Fruit fly (Drosophila melanogaster): Measurements from ENCODE around the gene CG3225.

Gene CG3225

dm6 chr2L:4794524-4794804 is 23.6 kb downstream of the CG3225 start, which contains the start of gene CG3294 (continued):
- TF ChIP-seq pzg (GFP tag; optimal IDR thresholded peaks at IDR 0.05) (peak; percentile 53), CG1647 (GFP tag; optimal IDR thresholded peaks at IDR 0.05) (no peak), E2f2 (GFP tag; IDR thresholded peaks at IDR 0.05) (peak; percentile 54), Oaz (GFP tag; IDR thresholded peaks at IDR 0.05) (no peak), CG17829 (tag; optimal IDR thresholded peaks at IDR 0.05) (peak; percentile 1), CG30020 (tag; optimal IDR thresholded peaks at IDR 0.05) (peak; percentile 41), pnt (GFP tag; optimal IDR thresholded peaks at IDR 0.05) (no peak), her (GFP tag; optimal IDR thresholded peaks at IDR 0.05) (peak; percentile 98), CG8281 (tag; optimal IDR thresholded peaks at IDR 0.05) (no peak), CG3065 (GFP tag; optimal IDR thresholded peaks at IDR 0.05) (no peak), Nf-YC (tag; optimal IDR thresholded peaks at IDR 0.05) (peak; percentile 18), CG17612 (GFP tag; IDR thresholded peaks at IDR 0.05) (no peak)

DNA sequence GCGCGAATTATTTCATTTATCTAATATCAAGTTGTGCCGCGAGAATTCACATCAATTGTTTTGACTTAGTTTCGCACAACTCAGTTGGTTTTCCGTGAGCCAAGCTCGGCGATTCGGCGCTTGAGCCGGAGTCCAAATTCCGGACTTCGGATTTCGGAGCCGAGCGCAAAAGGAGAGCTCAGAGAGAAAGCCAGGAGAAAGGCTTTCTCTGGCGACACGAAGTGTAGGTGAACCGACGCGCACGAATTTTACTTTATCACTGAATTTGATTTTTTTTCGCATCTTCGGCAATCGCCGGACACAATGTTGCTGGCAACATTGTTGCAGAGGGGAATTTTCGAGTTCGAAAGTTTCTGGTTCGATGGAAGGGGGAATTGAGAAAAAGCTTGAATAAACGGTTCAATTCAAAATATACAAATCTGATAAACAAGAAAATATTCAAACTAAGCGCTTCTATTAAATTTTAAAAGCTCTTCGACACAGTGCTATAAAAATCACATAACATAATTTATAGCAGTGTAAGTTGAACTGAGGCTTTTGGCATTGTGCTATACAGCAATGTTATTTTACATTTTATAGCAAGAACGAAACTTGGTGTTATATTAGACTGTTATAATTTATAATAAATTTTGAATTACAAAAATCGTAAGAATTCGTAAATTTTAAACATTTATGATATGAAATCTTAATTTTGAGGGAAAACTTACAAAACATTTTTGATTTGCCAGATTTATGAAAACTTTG is 24.1 kb downstream of the CG3225 start, which contains the start of gene fipi:
fipi (minus strand) TSS at position 265 of the 744 bp plus-strand sequence.
- TF ChIP-seq CG17612 (GFP tag; IDR thresholded peaks at IDR 0.05) (no peak), CG2202 (tag; optimal IDR thresholded peaks at IDR 0.05) (peak; percentile 12), fd102C (GFP tag; optimal IDR thresholded peaks at IDR 0.05) (no peak), ash1 (GFP tag; optimal IDR thresholded peaks at IDR 0.05) (no peak), CG11696 (GFP tag; IDR thresholded peaks at IDR 0.05) (no peak), CG30431 (GFP tag; optimal IDR thresholded peaks at IDR 0.05) (no peak), ATbp (GFP tag; optimal IDR thresholded peaks at IDR 0.05) (peak; percentile 12), Bteb2 (GFP tag; optimal IDR thresholded peaks at IDR 0.05) (no peak), CG8924 (tag; optimal IDR thresholded peaks at IDR 0.05) (no peak), sna (GFP tag; IDR thresholded peaks at IDR 0.05; ENCODE audit: partially characterized antibody) (no peak), Gug (GFP tag; IDR thresholded peaks at IDR 0.05) (no peak), Chrac-16 (GFP tag; optimal IDR thresholded peaks at IDR 0.05) (no peak), CG13894 (tag; optimal IDR thresholded peaks at IDR 0.05) (peak; percentile 6), CG18476 (GFP tag; optimal IDR thresholded peaks at IDR 0.05) (no peak), CG15696 (tag; optimal IDR thresholded peaks at IDR 0.05) (no peak), CG11723 (GFP tag; optimal IDR thresholded peaks at IDR 0.05) (no peak), CG11456 (GFP tag; IDR thresholded peaks at IDR 0.05) (no peak), Fer3 (tag; optimal IDR thresholded peaks at IDR 0.05) (no peak), Awh (GFP tag; IDR thresholded peaks at IDR 0.05) (no peak), Bdp1 (GFP tag; optimal IDR thresholded peaks at IDR 0.05) (no peak), inv (GFP tag; IDR thresholded peaks at IDR 0.05; ENCODE audit: partially characterized antibody) (no peak), CG1529 (GFP tag; optimal IDR thresholded peaks at IDR 0.05) (peak; percentile 16), Vsx1 (GFP tag; optimal IDR thresholded peaks at IDR 0.05) (no peak), pan (optimal IDR thresholded peaks at IDR 0.05) (no peak), pan (GFP tag; optimal IDR thresholded peaks at IDR 0.05 in 1 of 2, IDR thresholded peaks at IDR 0.05 in 1 of 2) (no peak), Mad (GFP tag; optimal IDR thresholded peaks at IDR 0.05) (no peak), sc (optimal IDR thresholded peaks at IDR 0.05) (no peak), sc (GFP tag; optimal IDR thresholded peaks at IDR 0.05) (no peak), nau (GFP tag; optimal IDR thresholded peaks at IDR 0.05) (no peak), CG34422 (GFP tag; IDR thresholded peaks at IDR 0.05) (no peak), dimm (GFP tag; IDR thresholded peaks at IDR 0.05) (no peak), fru (optimal IDR thresholded peaks at IDR 0.05) (no peak), CG2875 (GFP tag; optimal IDR thresholded peaks at IDR 0.05) (peak; percentile 33), jing (GFP tag; optimal IDR thresholded peaks at IDR 0.05) (no peak), CG11560 (tag; IDR thresholded peaks at IDR 0.05) (no peak), exex (tag; optimal IDR thresholded peaks at IDR 0.05) (no peak), CG8944 (GFP tag; optimal IDR thresholded peaks at IDR 0.05) (no peak), yki (optimal IDR thresholded peaks at IDR 0.05) (no peak), Kr (GFP tag; optimal IDR thresholded peaks at IDR 0.05) (no peak), gro (GFP tag; optimal IDR thresholded peaks at IDR 0.05) (no peak)

All from whole organism, embryonic.